Fruit fly (Drosophila melanogaster): ENCODE results near the gene Cpr31A.
A peak's percentile ranks its signal among the peaks of the same experiment; 100 is the strongest.

DNA sequence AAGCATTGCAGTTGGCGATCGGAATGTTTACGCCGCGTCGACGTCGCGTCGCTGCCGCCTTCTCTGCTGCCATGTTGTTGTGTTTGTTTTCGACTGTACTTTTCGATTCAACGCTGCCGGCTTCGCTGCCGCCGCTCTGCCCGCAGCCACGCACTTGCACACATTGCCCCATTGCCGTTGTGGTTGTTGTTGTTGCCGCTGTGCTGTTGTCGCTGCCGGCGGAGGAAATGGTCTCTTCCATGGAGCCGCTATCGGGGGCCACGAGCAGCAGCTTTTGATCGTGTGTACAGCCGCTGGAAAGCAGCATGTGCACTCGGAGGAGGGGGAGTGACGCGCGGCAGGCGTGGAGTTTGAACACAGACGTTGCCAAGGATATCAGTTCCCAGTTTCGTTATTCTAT lies 49.4 kb upstream of the Cpr31A start:
- TF ChIP-seq CG9948 (tag; optimal IDR thresholded peaks at IDR 0.05) (no peak), CG32121 (GFP tag; IDR thresholded peaks at IDR 0.05) (no peak), rn (GFP tag; IDR thresholded peaks at IDR 0.05) (no peak), D1 (tag; optimal IDR thresholded peaks at IDR 0.05) (no peak), Pif1A (GFP tag; optimal IDR thresholded peaks at IDR 0.05) (peak; percentile 3), CG14655 (GFP tag; optimal IDR thresholded peaks at IDR 0.05) (no peak)

Measured in whole organism, pupa.